Worm (Caenorhabditis elegans) whole organism, L1 larva: ENCODE results near the gene ZK218.7.

Source experiments
- ama-1 ChIP-seq: fragments of 150-350 bp; optimal IDR thresholded peaks from 2 replicates; lab custom pipeline; 2014
- blmp-1 ChIP-seq: fragments of 150-350 bp; optimal IDR thresholded peaks from 2 replicates; lab custom pipeline; 2014; ENCODE audit warnings: missing biosample characterization, missing genetic modification characterization
- ces-1 ChIP-seq: fragments of 150-350 bp; optimal IDR thresholded peaks from 2 replicates; lab custom pipeline; 2014; ENCODE audit warnings: missing biosample characterization, missing genetic modification reagents, missing genetic modification characterization
- dpl-1 ChIP-seq, 3 experiments: fragments of 150-350 bp in 2 of 3; sonication (generic microtip) in 1 of 3; optimal IDR thresholded peaks; 2 replicates each; lab custom pipeline; 2014 to 2017; ENCODE audit warnings: missing biosample characterization in 3 of 3, missing genetic modification characterization in 3 of 3, missing genetic modification reagents in 3 of 3
- fos-1 ChIP-seq: fragments of 150-350 bp; optimal IDR thresholded peaks from 2 replicates; lab custom pipeline; 2014; ENCODE audit warnings: missing biosample characterization, missing genetic modification characterization
- lin-15B ChIP-seq: fragments of 150-350 bp; sonication (generic microtip); optimal IDR thresholded peaks from 3 replicates; lab custom pipeline; 2014; ENCODE audit warnings: missing biosample characterization, missing genetic modification characterization
- lin-39 ChIP-seq: fragments of 150-350 bp; optimal IDR thresholded peaks from 2 replicates; lab custom pipeline; 2014; ENCODE audit warnings: missing biosample characterization, missing genetic modification reagents, missing genetic modification characterization
- mdl-1 ChIP-seq, 2 experiments: fragments of 150-350 bp; optimal IDR thresholded peaks; 2 replicates each; lab custom pipeline; 2014 to 2017; ENCODE audit warnings: missing biosample characterization in 2 of 2, missing genetic modification characterization in 2 of 2, inconsistent platforms in 1 of 2
- nhr-85 ChIP-seq: sonication (generic microtip); peaks from one replicate; lab custom pipeline; 2016; ENCODE audit warnings: missing genetic modification characterization, inconsistent platforms, missing compliant biosample characterization
- rnt-1 ChIP-seq: sonication (generic microtip); optimal IDR thresholded peaks from 2 replicates; lab custom pipeline; 2016; ENCODE audit warnings: mild to moderate bottlenecking, missing genetic modification characterization, moderate library complexity, missing compliant biosample characterization
- tbx-2 ChIP-seq: sonication (generic microtip); optimal IDR thresholded peaks from 2 replicates; lab custom pipeline; 2016; ENCODE audit warnings: missing genetic modification characterization, missing compliant biosample characterization
- xbp-1 ChIP-seq: sonication (generic microtip); optimal IDR thresholded peaks from 2 replicates; lab custom pipeline; 2016; ENCODE audit warnings: missing genetic modification characterization, missing compliant biosample characterization
- ztf-4 ChIP-seq: fragments of 150-350 bp; optimal IDR thresholded peaks from 2 replicates; lab custom pipeline; 2014; ENCODE audit warnings: missing biosample characterization, missing genetic modification characterization

DNA sequence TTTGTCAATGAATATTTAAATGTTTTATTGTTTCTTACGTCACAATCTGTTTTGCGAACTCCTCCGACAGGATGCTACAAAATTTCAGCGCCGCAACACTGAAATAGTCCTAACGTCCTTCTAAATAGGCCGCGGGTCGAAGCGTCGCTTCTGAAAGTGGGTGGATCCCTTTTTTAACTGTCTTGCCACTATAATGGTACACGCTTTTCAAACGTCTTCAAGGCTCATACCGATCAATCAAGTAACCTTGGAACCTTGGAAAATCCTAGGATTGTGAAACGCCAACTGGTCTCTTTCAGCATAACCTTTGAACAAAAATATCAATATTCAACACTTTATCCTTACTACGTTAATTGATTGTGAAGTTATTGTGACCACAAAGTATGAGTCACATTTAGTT is 38.9 kb upstream of the ZK218.7 start:
- no peak for TF ChIP-seq ces-1
- no peak for TF ChIP-seq xbp-1 (tag; lab: Kevin White, UChicago)
- no peak for TF ChIP-seq dpl-1 (GFP tag; optimal IDR thresholded peaks at IDR 0.05; lab: Kevin White, UChicago)
- TF ChIP-seq rnt-1: no peak
- no peak for TF ChIP-seq lin-39 (tag; lab: Kevin White, UChicago)
- no peak for TF ChIP-seq lin-15B (tag; lab: Kevin White, UChicago)
- TF ChIP-seq tbx-2 (tag; lab: Kevin White, UChicago): no peak
- TF ChIP-seq mdl-1 (tag; optimal IDR thresholded peaks at IDR 0.05; lab: Kevin White, UChicago): no peak
- TF ChIP-seq ztf-4 (tag; lab: Kevin White, UChicago): no peak
- no peak for TF ChIP-seq fos-1
- no peak for TF ChIP-seq ama-1 (lab: Kevin White, UChicago)
- TF ChIP-seq blmp-1 (tag; lab: Kevin White, UChicago): no peak
- TF ChIP-seq nhr-85 (tag; lab: Kevin White, UChicago): no peak
